Worm (Caenorhabditis elegans): ENCODE measurements around the gene F19F10.11.

- TF ChIP-seq T22C8.4 (GFP tag; IDR thresholded peaks at IDR 0.05) (no peak), cog-1 (tag; optimal IDR thresholded peaks at IDR 0.05) (no peak), med-1 (GFP tag; optimal IDR thresholded peaks at IDR 0.05; ENCODE audit: insufficient read depth) (no peak), klf-2 (GFP tag; conservative IDR thresholded peaks at IDR 0.05) (no peak), flt-1 (GFP tag; IDR thresholded peaks at IDR 0.05) (no peak), ztf-29 (GFP tag; IDR thresholded peaks at IDR 0.05) (no peak), ref-1 (GFP tag; conservative IDR thresholded peaks at IDR 0.05) (no peak)
These were observed 10.8 kb upstream of the F19F10.11 start, which contains the start of gene C50E3.7 for ce11 chrV:7598269-7598668.

Data from whole organism, midembryonic.